Fruit fly (Drosophila melanogaster) whole organism, prepupa: ENCODE data around the gene cerv.
A peak's percentile ranks its signal among the peaks of the same experiment; 100 is the strongest.

Source experiments
- Blimp-1 ChIP-seq: fragments of 200-800 bp; sonication (Bioruptor generic); optimal IDR thresholded peaks from 3 replicates; lab custom pipeline; 2017; ENCODE audit warnings: missing biosample characterization, missing genetic modification characterization, mild to moderate bottlenecking, moderate library complexity, missing genetic modification reagents
- CG10631 ChIP-seq: fragments of 200-800 bp; sonication (Bioruptor generic); optimal IDR thresholded peaks from 2 replicates; lab custom pipeline; 2016; ENCODE audit warnings: missing biosample characterization, missing genetic modification characterization
- CG10669 ChIP-seq: fragments of 200-800 bp; sonication (Bioruptor generic); optimal IDR thresholded peaks from 3 replicates; lab custom pipeline; 2018; ENCODE audit warnings: missing biosample characterization, mild to moderate bottlenecking, missing genetic modification characterization, moderate library complexity
- CG11294 ChIP-seq: fragments of 200-800 bp; sonication (Bioruptor generic); IDR thresholded peaks from 2 replicates; pipeline ENCODE4 v1.3.6; 2022; ENCODE audit warnings: missing biosample characterization, missing genetic modification characterization
- CG11762 ChIP-seq: fragments of 200-800 bp; sonication (Bioruptor generic); optimal IDR thresholded peaks from 3 replicates; lab custom pipeline; 2016; ENCODE audit warnings: missing biosample characterization, missing genetic modification characterization; ENCODE audit not compliant: insufficient read depth
- CG11902 ChIP-seq: fragments of 200-800 bp; sonication (Bioruptor generic); optimal IDR thresholded peaks from 3 replicates; lab custom pipeline; 2016; ENCODE audit warnings: missing biosample characterization, missing genetic modification characterization
- CG1621 ChIP-seq: fragments of 200-800 bp; sonication (Bioruptor generic); optimal IDR thresholded peaks from 3 replicates; lab custom pipeline; 2018; ENCODE audit warnings: missing biosample characterization, mild to moderate bottlenecking, missing genetic modification characterization
- CG16779 ChIP-seq: fragments of 200-800 bp; sonication (Bioruptor generic); optimal IDR thresholded peaks from 3 replicates; lab custom pipeline; 2017; ENCODE audit warnings: missing biosample characterization, mild to moderate bottlenecking, missing genetic modification characterization
- CG3032 ChIP-seq: fragments of 200-800 bp; optimal IDR thresholded peaks from 2 replicates; lab custom pipeline; 2019; ENCODE audit warnings: missing biosample characterization, mild to moderate bottlenecking, missing genetic modification characterization, moderate library complexity
- CG31627 ChIP-seq: fragments of 200-800 bp; sonication (Bioruptor generic); optimal IDR thresholded peaks from 3 replicates; lab custom pipeline; 2016; ENCODE audit warnings: missing biosample characterization, missing genetic modification characterization
- CG32006 ChIP-seq: fragments of 200-800 bp; sonication (Bioruptor generic); optimal IDR thresholded peaks from 3 replicates; lab custom pipeline; 2017; ENCODE audit warnings: missing biosample characterization, mild to moderate bottlenecking, missing genetic modification characterization
- CG34406 ChIP-seq: fragments of 200-800 bp; sonication (Bioruptor generic); optimal IDR thresholded peaks from 3 replicates; lab custom pipeline; 2016; ENCODE audit warnings: missing biosample characterization, missing genetic modification characterization
- CG3919 ChIP-seq: fragments of 200-800 bp; sonication (Bioruptor generic); optimal IDR thresholded peaks from 3 replicates; lab custom pipeline; 2016; ENCODE audit warnings: missing biosample characterization, missing genetic modification characterization
- CG4318 ChIP-seq: fragments of 200-800 bp; sonication (Bioruptor generic); optimal IDR thresholded peaks from 3 replicates; lab custom pipeline; 2017; ENCODE audit warnings: missing biosample characterization, mild to moderate bottlenecking, missing genetic modification characterization
- CG6276 ChIP-seq: fragments of 200-800 bp; sonication (Bioruptor generic); optimal IDR thresholded peaks from 2 replicates; lab custom pipeline; 2017; ENCODE audit warnings: missing biosample characterization, mild to moderate bottlenecking, missing genetic modification characterization
- CG6808 ChIP-seq: fragments of 200-800 bp; sonication (Bioruptor generic); optimal IDR thresholded peaks from 3 replicates; lab custom pipeline; 2017; ENCODE audit warnings: missing biosample characterization, missing genetic modification characterization, mild to moderate bottlenecking, moderate library complexity, missing genetic modification reagents
- CG7368 ChIP-seq: fragments of 200-800 bp; sonication (Bioruptor generic); optimal IDR thresholded peaks from 3 replicates; lab custom pipeline; 2016; ENCODE audit warnings: missing biosample characterization, missing genetic modification characterization
- CG8119 ChIP-seq: fragments of 200-800 bp; sonication (Bioruptor generic); IDR thresholded peaks from 3 replicates; pipeline ENCODE4 v1.3.6; 2022; ENCODE audit warnings: missing biosample characterization, missing genetic modification characterization
- CG8319 ChIP-seq: fragments of 200-800 bp; sonication (Bioruptor generic); optimal IDR thresholded peaks from 3 replicates; lab custom pipeline; 2016; ENCODE audit warnings: missing biosample characterization, missing genetic modification characterization
- CG9139 ChIP-seq: fragments of 200-800 bp; sonication (Bioruptor generic); optimal IDR thresholded peaks from 3 replicates; lab custom pipeline; 2017; ENCODE audit warnings: missing biosample characterization, mild to moderate bottlenecking, missing genetic modification characterization
- Eip78C ChIP-seq: fragments of 200-800 bp; sonication (Bioruptor generic); peaks from one replicate; lab custom pipeline; 2016; ENCODE audit warnings: missing biosample characterization, missing genetic modification characterization
- Eip93F ChIP-seq: fragments of 200-800 bp; sonication (Bioruptor generic); optimal IDR thresholded peaks from 2 replicates; lab custom pipeline; 2016; ENCODE audit warnings: missing biosample characterization, mild to moderate bottlenecking, missing genetic modification characterization
- Ets21C ChIP-seq: fragments of 200-800 bp; sonication (Bioruptor generic); optimal IDR thresholded peaks from 3 replicates; lab custom pipeline; 2016; ENCODE audit warnings: missing biosample characterization, missing genetic modification characterization
- Ets96B ChIP-seq: fragments of 200-800 bp; optimal IDR thresholded peaks from 2 replicates; lab custom pipeline; 2019; ENCODE audit warnings: missing biosample characterization, mild to moderate bottlenecking, missing genetic modification characterization, moderate library complexity
- Hr38 ChIP-seq: sonication (Bioruptor generic); optimal IDR thresholded peaks from 2 replicates; lab custom pipeline; 2016; ENCODE audit warnings: missing biosample characterization, missing genetic modification characterization
- Lpt ChIP-seq: fragments of 200-800 bp; sonication (Bioruptor generic); optimal IDR thresholded peaks from 3 replicates; lab custom pipeline; 2016; ENCODE audit warnings: missing biosample characterization, missing genetic modification characterization
- Met ChIP-seq: fragments of 200-800 bp; sonication (Bioruptor generic); optimal IDR thresholded peaks from 3 replicates; lab custom pipeline; 2016; ENCODE audit warnings: missing biosample characterization, missing genetic modification characterization
- Smox ChIP-seq: fragments of 200-800 bp; sonication (Bioruptor generic); optimal IDR thresholded peaks from 3 replicates; lab custom pipeline; 2016; ENCODE audit warnings: missing biosample characterization, missing genetic modification characterization
- Sox102F ChIP-seq: fragments of 200-800 bp; sonication (Bioruptor generic); optimal IDR thresholded peaks from 2 replicates; lab custom pipeline; 2016; ENCODE audit warnings: missing biosample characterization, mild to moderate bottlenecking, missing genetic modification characterization
- Sox15 ChIP-seq: fragments of 200-800 bp; sonication (Bioruptor generic); optimal IDR thresholded peaks from 3 replicates; lab custom pipeline; 2016; ENCODE audit warnings: missing biosample characterization, missing genetic modification characterization
- achi ChIP-seq: fragments of 200-800 bp; sonication (Bioruptor generic); optimal IDR thresholded peaks from 3 replicates; lab custom pipeline; 2016; ENCODE audit warnings: missing biosample characterization, missing genetic modification characterization
- acj6 ChIP-seq: fragments of 200-800 bp; sonication (Bioruptor generic); optimal IDR thresholded peaks from 3 replicates; lab custom pipeline; 2016; ENCODE audit warnings: missing biosample characterization, missing genetic modification characterization
- cyc ChIP-seq: fragments of 200-800 bp; sonication (Bioruptor generic); optimal IDR thresholded peaks from 3 replicates; lab custom pipeline; 2016; ENCODE audit warnings: missing biosample characterization, missing genetic modification characterization
- dac ChIP-seq: fragments of 200-800 bp; sonication (Bioruptor generic); optimal IDR thresholded peaks from 2 replicates; lab custom pipeline; 2017; ENCODE audit warnings: missing biosample characterization, mild to moderate bottlenecking, missing genetic modification characterization
- eg ChIP-seq: fragments of 200-800 bp; sonication (Bioruptor generic); IDR thresholded peaks from 3 replicates; pipeline ENCODE4 v1.3.6; 2022; ENCODE audit warnings: missing biosample characterization, missing genetic modification characterization
- esn ChIP-seq: fragments of 200-800 bp; sonication (Bioruptor generic); optimal IDR thresholded peaks from 2 replicates; lab custom pipeline; 2016; ENCODE audit warnings: missing biosample characterization, mild to moderate bottlenecking, missing genetic modification characterization, moderate library complexity
- fd59A ChIP-seq: fragments of 200-800 bp; sonication (Bioruptor generic); optimal IDR thresholded peaks from 2 replicates; lab custom pipeline; 2017; ENCODE audit warnings: missing biosample characterization, mild to moderate bottlenecking, missing genetic modification characterization, missing genetic modification reagents
- fd85E ChIP-seq: fragments of 200-800 bp; sonication (Bioruptor generic); optimal IDR thresholded peaks from 3 replicates; lab custom pipeline; 2016; ENCODE audit warnings: missing biosample characterization, missing genetic modification characterization
- fkh ChIP-seq: fragments of 200-800 bp; sonication (Bioruptor generic); optimal IDR thresholded peaks from 3 replicates; lab custom pipeline; 2017; ENCODE audit warnings: missing biosample characterization, mild to moderate bottlenecking, missing genetic modification characterization, moderate library complexity
- lz ChIP-seq: fragments of 200-800 bp; sonication (Bioruptor generic); optimal IDR thresholded peaks from 3 replicates; lab custom pipeline; 2016; ENCODE audit warnings: missing biosample characterization, missing genetic modification characterization
- net ChIP-seq: fragments of 200-800 bp; sonication (Bioruptor generic); optimal IDR thresholded peaks from 3 replicates; lab custom pipeline; 2016; ENCODE audit warnings: missing biosample characterization, missing genetic modification characterization
- ss ChIP-seq, 2 experiments: fragments of 200-800 bp; sonication (Bioruptor generic); optimal IDR thresholded peaks; 2 replicates in 1 of 2; 3 replicates in 1 of 2; lab custom pipeline; 2017 to 2018; ENCODE audit warnings: mild to moderate bottlenecking in 2 of 2, missing biosample characterization in 2 of 2, missing genetic modification characterization in 2 of 2, moderate library complexity in 1 of 2
- svp ChIP-seq: fragments of 200-800 bp; sonication (Bioruptor generic); peaks from one replicate; lab custom pipeline; 2016; ENCODE audit warnings: missing biosample characterization, missing genetic modification characterization
- vri ChIP-seq: fragments of 200-800 bp; sonication (Bioruptor generic); optimal IDR thresholded peaks from 3 replicates; lab custom pipeline; 2016; ENCODE audit warnings: missing biosample characterization, mild to moderate bottlenecking, missing genetic modification characterization

Gene cerv

dm6 chrX:15620439-15621227 lies 42.7 kb upstream of the cerv start (continued):
- no peak for TF ChIP-seq CG34406
- no peak for TF ChIP-seq CG10669 (GFP tag; lab: Kevin White, UChicago)
- TF ChIP-seq CG3919 (GFP tag; lab: Kevin White, UChicago), result no peak
- TF ChIP-seq Blimp-1 (GFP tag; lab: Kevin White, UChicago), result no peak
- peak; percentile 13 for TF ChIP-seq CG16779 (tag; lab: Kevin White, UChicago)
- no peak for TF ChIP-seq lz
- TF ChIP-seq CG11294 (GFP tag; lab: Robert Waterston, UW), result no peak
- no peak for TF ChIP-seq cyc (GFP tag; lab: Kevin White, UChicago)
- no peak for TF ChIP-seq fd59A
- TF ChIP-seq CG11902 (GFP tag; lab: Kevin White, UChicago), result no peak
- TF ChIP-seq Hr38 (GFP tag; lab: Kevin White, UChicago), result no peak
- TF ChIP-seq Met (GFP tag; lab: Kevin White, UChicago), result no peak
- TF ChIP-seq net (GFP tag; lab: Kevin White, UChicago), result no peak
- peak; percentile 75 to 92 for TF ChIP-seq ss (GFP tag; optimal IDR thresholded peaks at IDR 0.05; lab: Kevin White, UChicago)
- no peak for TF ChIP-seq fd85E
- no peak for TF ChIP-seq Smox (GFP tag; lab: Kevin White, UChicago)
- TF ChIP-seq Eip78C (GFP tag; lab: Kevin White, UChicago), result peak; percentile 9
- TF ChIP-seq dac (GFP tag; lab: Kevin White, UChicago), result no peak
- TF ChIP-seq Ets96B (tag; lab: Kevin White, UChicago), result peak; percentile 24
- TF ChIP-seq CG9139 (GFP tag; lab: Kevin White, UChicago), result peak; percentile 35
- TF ChIP-seq CG3032 (tag; lab: Kevin White, UChicago), result no peak

- TF ChIP-seq CG10631 (GFP tag; lab: Kevin White, UChicago) (no peak), cyc (GFP tag; lab: Kevin White, UChicago) (no peak), CG6276 (GFP tag; lab: Kevin White, UChicago) (no peak), CG11294 (GFP tag; lab: Robert Waterston, UW) (no peak), fkh (GFP tag; lab: Kevin White, UChicago) (peak; percentile 88)
These were observed 41.6 kb upstream of the cerv start for dm6 chrX:15619631-15619960.

- TF ChIP-seq net (GFP tag; lab: Kevin White, UChicago), result no peak
- TF ChIP-seq achi (GFP tag; lab: Kevin White, UChicago), result peak; percentile 29
- TF ChIP-seq CG34406, result peak; percentile 11
- peak; percentile 12 for TF ChIP-seq CG31627 (GFP tag; lab: Kevin White, UChicago)
- TF ChIP-seq esn (GFP tag; lab: Kevin White, UChicago), result peak; percentile 23
- TF ChIP-seq CG32006 (GFP tag; lab: Kevin White, UChicago), result peak; percentile 57
- no peak for TF ChIP-seq Blimp-1 (GFP tag; lab: Kevin White, UChicago)
- no peak for TF ChIP-seq acj6
- TF ChIP-seq CG8119, result no peak; the same call in 2 of the 3 replicates
- TF ChIP-seq vri (GFP tag; lab: Kevin White, UChicago), result no peak
- TF ChIP-seq fkh (GFP tag; lab: Kevin White, UChicago), result no peak
- no peak for TF ChIP-seq fd85E
- TF ChIP-seq Hr38 (GFP tag; lab: Kevin White, UChicago), result no peak
- TF ChIP-seq CG11902 (GFP tag; lab: Kevin White, UChicago), result peak; percentile 2
- peak; percentile 9 for TF ChIP-seq cyc (GFP tag; lab: Kevin White, UChicago)
- TF ChIP-seq CG6808 (GFP tag; lab: Kevin White, UChicago), result no peak
- TF ChIP-seq Ets21C (GFP tag; lab: Kevin White, UChicago), result no peak
- no peak for TF ChIP-seq CG11762 (GFP tag; lab: Kevin White, UChicago)
- peak; percentile 72 for TF ChIP-seq eg
- TF ChIP-seq Sox102F (GFP tag; lab: Kevin White, UChicago), result no peak
- TF ChIP-seq CG1621 (tag; lab: Kevin White, UChicago), result no peak
- TF ChIP-seq CG4318 (GFP tag; lab: Kevin White, UChicago), result peak; percentile 8
- no peak for TF ChIP-seq CG3919 (GFP tag; lab: Kevin White, UChicago)
- no peak for TF ChIP-seq CG7368
- no peak for TF ChIP-seq fd59A
- TF ChIP-seq Sox15 (GFP tag; lab: Kevin White, UChicago), result peak; percentile 11
- no peak for TF ChIP-seq svp (GFP tag; lab: Kevin White, UChicago)
- 0 out of 2 replicates have a peak, but pooled peaks have one; percentile 18 for TF ChIP-seq CG11294 (GFP tag; lab: Robert Waterston, UW)
- TF ChIP-seq CG8319 (GFP tag; lab: Kevin White, UChicago), result no peak
- TF ChIP-seq Eip93F (GFP tag; lab: Kevin White, UChicago), result no peak
- no peak for TF ChIP-seq Lpt (GFP tag; lab: Kevin White, UChicago)
These were observed 41.1 kb upstream of the cerv start for dm6 chrX:15618953-15619630.
